Worm (Caenorhabditis elegans): ENCODE measurements around the gene npr-15.

Gene npr-15

DNA sequence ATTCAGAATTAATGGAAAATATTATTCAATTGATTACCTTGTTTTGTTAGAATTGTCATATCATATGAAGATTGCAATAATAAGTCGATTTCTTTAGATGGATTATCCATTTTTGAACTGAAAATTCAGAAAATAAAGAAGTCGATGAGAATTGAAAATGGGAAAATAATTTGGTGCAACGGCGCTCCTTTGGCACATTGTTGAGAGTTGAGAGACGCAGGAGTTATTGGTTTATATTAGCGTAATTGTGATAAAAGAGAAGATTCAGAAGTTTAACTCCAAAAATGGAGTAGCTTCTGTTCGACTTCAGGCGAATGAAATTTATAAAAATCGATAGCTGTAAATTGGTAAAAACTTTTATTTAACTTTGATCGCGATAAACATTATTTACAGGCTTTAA is 25.1 kb upstream of the npr-15 start, which contains the start of gene C14B1.8 (continued):
- TF ChIP-seq lsl-1 (GFP tag; optimal IDR thresholded peaks at IDR 0.05), result no peak
- TF ChIP-seq akir-1 (GFP tag; optimal IDR thresholded peaks at IDR 0.05), result no peak
- TF ChIP-seq let-607 (tag; optimal IDR thresholded peaks at IDR 0.05), result no peak
- TF ChIP-seq F37B4.10 (GFP tag; IDR thresholded peaks at IDR 0.05), result no peak
- TF ChIP-seq him-1 (tag; optimal IDR thresholded peaks at IDR 0.05), result peak; percentile 74
- no peak for TF ChIP-seq K11D2.4 (GFP tag; IDR thresholded peaks at IDR 0.05)
- TF ChIP-seq ztf-26 (tag; optimal IDR thresholded peaks at IDR 0.05), result no peak
- 0 out of 2 replicates have a peak, but pooled peaks have one; percentile 29 for TF ChIP-seq ceh-100 (GFP tag; IDR thresholded peaks at IDR 0.05)
- no peak for TF ChIP-seq ztf-28 (GFP tag; IDR thresholded peaks at IDR 0.05)
- no peak for TF ChIP-seq gei-17 (GFP tag; optimal IDR thresholded peaks at IDR 0.05)
- TF ChIP-seq ekl-4 (GFP tag; IDR thresholded peaks at IDR 0.05), result 0 out of 2 replicates have a peak, but pooled peaks have one; percentile 23
- no peak for TF ChIP-seq Y67H2A.10 (GFP tag; conservative IDR thresholded peaks at IDR 0.05)
- no peak; the same call in 1 of the 2 replicates for TF ChIP-seq D2030.7 (GFP tag; IDR thresholded peaks at IDR 0.05)
- no peak for TF ChIP-seq chd-7 (tag; optimal IDR thresholded peaks at IDR 0.05)
- TF ChIP-seq madf-3 (GFP tag; IDR thresholded peaks at IDR 0.05), result no peak
- TF ChIP-seq mel-28 (tag; optimal IDR thresholded peaks at IDR 0.05; ENCODE audit: borderline replicate concordance), result no peak
- no peak for TF ChIP-seq mes-4 (tag; optimal IDR thresholded peaks at IDR 0.05)
- TF ChIP-seq B0035.1 (tag; optimal IDR thresholded peaks at IDR 0.05), result no peak
- no peak for TF ChIP-seq ceh-58 (GFP tag; IDR thresholded peaks at IDR 0.05)
- TF ChIP-seq egl-44 (GFP tag; IDR thresholded peaks at IDR 0.05), result no peak
- TF ChIP-seq B0261.1 (tag; optimal IDR thresholded peaks at IDR 0.05), result no peak
- no peak for TF ChIP-seq sptf-2 (GFP tag; optimal IDR thresholded peaks at IDR 0.05)
- no peak for TF ChIP-seq nhr-27 (tag; optimal IDR thresholded peaks at IDR 0.05)
- no peak for TF ChIP-seq F57A8.1 (GFP tag; optimal IDR thresholded peaks at IDR 0.05)
- no peak for TF ChIP-seq ztf-22 (GFP tag; optimal IDR thresholded peaks at IDR 0.05)
- no peak for TF ChIP-seq rcor-1 (GFP tag; IDR thresholded peaks at IDR 0.05)
- TF ChIP-seq hmg-20 (GFP tag; IDR thresholded peaks at IDR 0.05), result no peak
- TF ChIP-seq hsf-1 (GFP tag; IDR thresholded peaks at IDR 0.05), result peak; percentile 45; the same call in 1 of the 2 replicates
- TF ChIP-seq unc-62 (GFP tag; optimal IDR thresholded peaks at IDR 0.05), result no peak
- TF ChIP-seq mxl-1 (tag; optimal IDR thresholded peaks at IDR 0.05), result no peak
- no peak for TF ChIP-seq T26A5.8 (tag; optimal IDR thresholded peaks at IDR 0.05)
- no peak for TF ChIP-seq hlh-26 (GFP tag; conservative IDR thresholded peaks at IDR 0.05)
- TF ChIP-seq zim-3 (tag; optimal IDR thresholded peaks at IDR 0.05), result no peak
- no peak for TF ChIP-seq F57C9.4 (tag; optimal IDR thresholded peaks at IDR 0.05)
- TF ChIP-seq ccch-3 (GFP tag; optimal IDR thresholded peaks at IDR 0.05), result no peak
- TF ChIP-seq ceh-79 (tag; optimal IDR thresholded peaks at IDR 0.05), result no peak
- TF ChIP-seq F23B12.7 (tag; optimal IDR thresholded peaks at IDR 0.05; ENCODE audit: insufficient read depth), result no peak
- TF ChIP-seq xnd-1 (tag; optimal IDR thresholded peaks at IDR 0.05), result no peak
- no peak for TF ChIP-seq Y79H2A.3 (GFP tag; conservative IDR thresholded peaks at IDR 0.05)
- TF ChIP-seq nfya-2 (GFP tag; IDR thresholded peaks at IDR 0.05), result no peak

DNA sequence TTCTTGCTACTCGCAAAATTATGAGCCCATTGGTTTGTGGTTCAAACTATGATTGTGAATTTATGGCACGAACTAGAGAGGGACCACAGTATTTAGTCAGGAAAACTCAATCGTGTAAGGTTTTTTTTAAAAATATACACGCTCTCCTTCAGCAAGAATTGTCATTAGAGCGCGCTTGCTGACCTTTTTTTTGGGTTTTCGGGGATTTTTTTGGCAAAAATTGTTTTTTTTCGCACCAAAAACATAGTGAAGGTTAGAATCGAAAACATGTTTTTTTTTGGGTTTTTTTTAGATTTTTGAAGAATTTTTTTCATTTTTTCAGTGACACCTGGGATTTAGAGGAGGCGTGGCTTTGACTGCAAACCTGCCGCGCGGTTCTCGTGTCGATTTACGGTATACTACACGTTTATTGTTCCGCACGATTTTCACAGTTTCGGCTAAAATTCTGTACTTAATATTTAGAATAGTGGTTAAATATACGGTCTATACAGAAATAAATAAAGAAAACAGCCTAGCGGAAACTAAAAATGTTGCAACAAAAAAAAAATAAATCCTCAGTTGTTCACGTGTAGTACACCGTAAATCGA is 21.7 kb upstream of the npr-15 start:
- no peak for TF ChIP-seq Y67H2A.10 (GFP tag; conservative IDR thresholded peaks at IDR 0.05)
- no peak for TF ChIP-seq nhr-27 (tag; optimal IDR thresholded peaks at IDR 0.05)
- no peak for TF ChIP-seq nhr-80 (tag; optimal IDR thresholded peaks at IDR 0.05)
- TF ChIP-seq mcd-1 (GFP tag; IDR thresholded peaks at IDR 0.05), result peak; percentile 51; the same call in 1 of the 2 replicates

Data from whole organism, young adult.